Fruit fly (Drosophila melanogaster) whole organism, prepupa: Measurements from ENCODE around the gene hale.

ENCODE experiments used
- CG10631 ChIP-seq: fragments of 200-800 bp; sonication (Bioruptor generic); optimal IDR thresholded peaks from 2 replicates; lab custom pipeline; 2016; ENCODE audit warnings: missing biosample characterization, missing genetic modification characterization
- CG10669 ChIP-seq: fragments of 200-800 bp; sonication (Bioruptor generic); optimal IDR thresholded peaks from 3 replicates; lab custom pipeline; 2018; ENCODE audit warnings: missing biosample characterization, mild to moderate bottlenecking, missing genetic modification characterization, moderate library complexity
- CG11294 ChIP-seq: fragments of 200-800 bp; sonication (Bioruptor generic); IDR thresholded peaks from 2 replicates; pipeline ENCODE4 v1.3.6; 2022; ENCODE audit warnings: missing biosample characterization, missing genetic modification characterization
- CG11762 ChIP-seq: fragments of 200-800 bp; sonication (Bioruptor generic); optimal IDR thresholded peaks from 3 replicates; lab custom pipeline; 2016; ENCODE audit warnings: missing biosample characterization, missing genetic modification characterization; ENCODE audit not compliant: insufficient read depth
- CG15336 ChIP-seq: fragments of 200-800 bp; sonication (Bioruptor generic); IDR thresholded peaks from 2 replicates; pipeline ENCODE4 v1.3.6; 2022; ENCODE audit warnings: missing biosample characterization, missing genetic modification characterization
- CG3032 ChIP-seq: fragments of 200-800 bp; optimal IDR thresholded peaks from 2 replicates; lab custom pipeline; 2019; ENCODE audit warnings: missing biosample characterization, mild to moderate bottlenecking, missing genetic modification characterization, moderate library complexity
- CG31627 ChIP-seq: fragments of 200-800 bp; sonication (Bioruptor generic); optimal IDR thresholded peaks from 3 replicates; lab custom pipeline; 2016; ENCODE audit warnings: missing biosample characterization, missing genetic modification characterization
- CG34406 ChIP-seq: fragments of 200-800 bp; sonication (Bioruptor generic); optimal IDR thresholded peaks from 3 replicates; lab custom pipeline; 2016; ENCODE audit warnings: missing biosample characterization, missing genetic modification characterization
- CG3919 ChIP-seq: fragments of 200-800 bp; sonication (Bioruptor generic); optimal IDR thresholded peaks from 3 replicates; lab custom pipeline; 2016; ENCODE audit warnings: missing biosample characterization, missing genetic modification characterization
- CG4318 ChIP-seq: fragments of 200-800 bp; sonication (Bioruptor generic); optimal IDR thresholded peaks from 3 replicates; lab custom pipeline; 2017; ENCODE audit warnings: missing biosample characterization, mild to moderate bottlenecking, missing genetic modification characterization
- CG6854 ChIP-seq: fragments of 200-800 bp; sonication (Bioruptor generic); optimal IDR thresholded peaks from 2 replicates; lab custom pipeline; 2017; ENCODE audit warnings: missing biosample characterization, mild to moderate bottlenecking, missing genetic modification characterization
- CG8119 ChIP-seq: fragments of 200-800 bp; sonication (Bioruptor generic); IDR thresholded peaks from 3 replicates; pipeline ENCODE4 v1.3.6; 2022; ENCODE audit warnings: missing biosample characterization, missing genetic modification characterization
- CG8319 ChIP-seq: fragments of 200-800 bp; sonication (Bioruptor generic); optimal IDR thresholded peaks from 3 replicates; lab custom pipeline; 2016; ENCODE audit warnings: missing biosample characterization, missing genetic modification characterization
- CG8632 ChIP-seq: fragments of 200-800 bp; sonication (Bioruptor generic); optimal IDR thresholded peaks from 3 replicates; lab custom pipeline; 2016; ENCODE audit warnings: missing biosample characterization, missing genetic modification characterization
- CG9139 ChIP-seq: fragments of 200-800 bp; sonication (Bioruptor generic); optimal IDR thresholded peaks from 3 replicates; lab custom pipeline; 2017; ENCODE audit warnings: missing biosample characterization, mild to moderate bottlenecking, missing genetic modification characterization
- Eip75B ChIP-seq: fragments of 200-800 bp; sonication (Bioruptor generic); optimal IDR thresholded peaks from 3 replicates; lab custom pipeline; 2016; ENCODE audit warnings: missing biosample characterization, missing genetic modification characterization
- Eip78C ChIP-seq: fragments of 200-800 bp; sonication (Bioruptor generic); peaks from one replicate; lab custom pipeline; 2016; ENCODE audit warnings: missing biosample characterization, missing genetic modification characterization
- Eip93F ChIP-seq: fragments of 200-800 bp; sonication (Bioruptor generic); optimal IDR thresholded peaks from 2 replicates; lab custom pipeline; 2016; ENCODE audit warnings: missing biosample characterization, mild to moderate bottlenecking, missing genetic modification characterization
- Ets96B ChIP-seq: fragments of 200-800 bp; optimal IDR thresholded peaks from 2 replicates; lab custom pipeline; 2019; ENCODE audit warnings: missing biosample characterization, mild to moderate bottlenecking, missing genetic modification characterization, moderate library complexity
- Gug ChIP-seq: fragments of 200-800 bp; sonication (Bioruptor generic); IDR thresholded peaks from 2 replicates; pipeline ENCODE4 v1.3.6; 2022; ENCODE audit warnings: missing biosample characterization, missing genetic modification characterization
- Hr38 ChIP-seq: sonication (Bioruptor generic); optimal IDR thresholded peaks from 2 replicates; lab custom pipeline; 2016; ENCODE audit warnings: missing biosample characterization, missing genetic modification characterization
- Hr39 ChIP-seq: fragments of 200-800 bp; sonication (Bioruptor generic); optimal IDR thresholded peaks from 2 replicates; lab custom pipeline; 2016; ENCODE audit warnings: missing biosample characterization, missing genetic modification characterization
- OdsH ChIP-seq: fragments of 200-800 bp; sonication (Bioruptor generic); optimal IDR thresholded peaks from 3 replicates; lab custom pipeline; 2016; ENCODE audit warnings: missing biosample characterization, missing genetic modification characterization
- Smox ChIP-seq: fragments of 200-800 bp; sonication (Bioruptor generic); optimal IDR thresholded peaks from 3 replicates; lab custom pipeline; 2016; ENCODE audit warnings: missing biosample characterization, missing genetic modification characterization
- Sox14 ChIP-seq: fragments of 200-800 bp; sonication (Bioruptor generic); optimal IDR thresholded peaks from 3 replicates; lab custom pipeline; 2016; ENCODE audit warnings: missing biosample characterization, missing genetic modification characterization
- Sox15 ChIP-seq: fragments of 200-800 bp; sonication (Bioruptor generic); optimal IDR thresholded peaks from 3 replicates; lab custom pipeline; 2016; ENCODE audit warnings: missing biosample characterization, missing genetic modification characterization
- achi ChIP-seq: fragments of 200-800 bp; sonication (Bioruptor generic); optimal IDR thresholded peaks from 3 replicates; lab custom pipeline; 2016; ENCODE audit warnings: missing biosample characterization, missing genetic modification characterization
- acj6 ChIP-seq: fragments of 200-800 bp; sonication (Bioruptor generic); optimal IDR thresholded peaks from 3 replicates; lab custom pipeline; 2016; ENCODE audit warnings: missing biosample characterization, missing genetic modification characterization
- cyc ChIP-seq: fragments of 200-800 bp; sonication (Bioruptor generic); optimal IDR thresholded peaks from 3 replicates; lab custom pipeline; 2016; ENCODE audit warnings: missing biosample characterization, missing genetic modification characterization
- dsx ChIP-seq: fragments of 200-800 bp; optimal IDR thresholded peaks from 3 replicates; lab custom pipeline; 2019; ENCODE audit warnings: missing biosample characterization, mild to moderate bottlenecking, missing genetic modification characterization, moderate library complexity; ENCODE audit not compliant: poor library complexity, severe bottlenecking
- eg ChIP-seq: fragments of 200-800 bp; sonication (Bioruptor generic); IDR thresholded peaks from 3 replicates; pipeline ENCODE4 v1.3.6; 2022; ENCODE audit warnings: missing biosample characterization, missing genetic modification characterization
- net ChIP-seq: fragments of 200-800 bp; sonication (Bioruptor generic); optimal IDR thresholded peaks from 3 replicates; lab custom pipeline; 2016; ENCODE audit warnings: missing biosample characterization, missing genetic modification characterization
- pdm3 ChIP-seq: fragments of 200-800 bp; sonication (Bioruptor generic); optimal IDR thresholded peaks from 3 replicates; lab custom pipeline; 2016; ENCODE audit warnings: missing biosample characterization, missing genetic modification characterization
- salr ChIP-seq, 2 experiments: fragments of 200-800 bp; sonication (Bioruptor generic); optimal IDR thresholded peaks; 3 replicates each; lab custom pipeline; 2016 to 2018; ENCODE audit warnings: missing biosample characterization in 2 of 2, missing genetic modification characterization in 2 of 2, mild to moderate bottlenecking in 1 of 2
- topi ChIP-seq: fragments of 200-800 bp; sonication (Bioruptor generic); optimal IDR thresholded peaks from 3 replicates; lab custom pipeline; 2016; ENCODE audit warnings: missing biosample characterization, missing genetic modification characterization
- vri ChIP-seq: fragments of 200-800 bp; sonication (Bioruptor generic); optimal IDR thresholded peaks from 3 replicates; lab custom pipeline; 2016; ENCODE audit warnings: missing biosample characterization, mild to moderate bottlenecking, missing genetic modification characterization

hale gene

DNA sequence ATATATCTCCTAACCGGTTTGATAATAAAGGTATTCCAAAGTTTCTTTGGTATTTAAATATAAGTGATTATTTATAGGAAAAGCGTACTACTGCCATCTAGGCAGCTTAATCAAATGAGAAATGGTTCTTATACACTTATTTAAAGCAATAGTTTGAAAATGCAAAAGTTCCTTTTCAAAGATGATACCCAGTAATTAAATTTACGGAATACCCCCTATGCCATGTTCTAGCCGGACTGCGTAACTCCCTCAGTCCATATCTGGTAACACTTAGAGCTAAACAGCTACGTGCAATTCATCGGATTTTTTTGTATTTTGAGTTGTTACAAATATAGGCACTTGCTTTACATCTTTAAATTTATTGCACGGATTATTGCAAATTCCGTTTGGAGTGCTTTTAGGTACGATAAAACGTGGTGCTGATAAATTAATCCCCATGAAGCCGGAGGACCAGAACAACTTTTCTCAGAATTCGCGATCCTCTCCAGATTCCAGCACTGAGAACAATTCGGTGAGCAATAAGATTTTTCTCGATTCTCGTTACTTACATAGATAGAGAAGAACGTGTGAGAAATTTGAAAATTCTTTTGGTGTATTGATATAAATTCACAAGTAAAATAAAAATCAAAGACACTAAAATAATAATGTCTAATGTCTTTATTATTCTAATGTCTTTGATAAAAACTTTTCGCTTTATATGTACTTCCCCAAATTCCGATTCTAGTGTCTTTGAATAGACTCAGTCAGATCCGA, 17.0 kb upstream of the hale start, which contains the start of gene CG7668 (continued):
- peak; percentile 84 for TF ChIP-seq Gug
- TF ChIP-seq CG11762 = peak; percentile 85
- TF ChIP-seq CG6854 (GFP tag; lab: Kevin White, UChicago) = peak; percentile 75
- TF ChIP-seq CG8319 (GFP tag; lab: Kevin White, UChicago) = peak; percentile 82
- TF ChIP-seq CG3032 (tag; lab: Kevin White, UChicago) = peak; percentile 92
- TF ChIP-seq CG9139 (GFP tag; lab: Kevin White, UChicago) = peak; percentile 83
- TF ChIP-seq CG8119 (GFP tag; lab: Robert Waterston, UW) = peak; percentile 92
- TF ChIP-seq Ets96B (tag; lab: Kevin White, UChicago) = peak; percentile 93
- peak; percentile 93 for TF ChIP-seq topi (GFP tag; lab: Kevin White, UChicago)
- peak; percentile 87 for TF ChIP-seq Sox15 (GFP tag; lab: Kevin White, UChicago)
- peak; percentile 91 for TF ChIP-seq dsx
- TF ChIP-seq CG34406 (GFP tag; lab: Kevin White, UChicago) = peak; percentile 92
- TF ChIP-seq vri (GFP tag; lab: Kevin White, UChicago) = peak; percentile 86
- peak; percentile 82 for TF ChIP-seq Eip93F
- peak; percentile 92 for TF ChIP-seq CG15336 (GFP tag; lab: Robert Waterston, UW)
- peak; percentile 92 for TF ChIP-seq Smox (GFP tag; lab: Kevin White, UChicago)
- peak; percentile 90 for TF ChIP-seq CG8632 (GFP tag; lab: Kevin White, UChicago)
- TF ChIP-seq Sox14 (GFP tag; lab: Kevin White, UChicago) = peak; percentile 92
- peak; percentile 89 for TF ChIP-seq cyc
- peak; percentile 87 for TF ChIP-seq CG10669 (GFP tag; lab: Kevin White, UChicago)
- peak; percentile 92 for TF ChIP-seq Hr39 (GFP tag; lab: Kevin White, UChicago)
- peak in 1 of 2 experiments; percentile 80 for TF ChIP-seq salr (GFP tag; optimal IDR thresholded peaks at IDR 0.05; lab: Kevin White, UChicago)
- peak; percentile 92 for TF ChIP-seq pdm3
- no peak for TF ChIP-seq Hr38
- peak; percentile 92 for TF ChIP-seq Eip75B (GFP tag; lab: Kevin White, UChicago)
- TF ChIP-seq eg (GFP tag; lab: Robert Waterston, UW) = no peak; the same call in 2 of the 3 replicates
- TF ChIP-seq achi (GFP tag; lab: Kevin White, UChicago) = peak; percentile 89
- peak; percentile 94 for TF ChIP-seq acj6 (GFP tag; lab: Kevin White, UChicago)
- TF ChIP-seq OdsH (GFP tag; lab: Kevin White, UChicago) = peak; percentile 92
- TF ChIP-seq CG10631 (GFP tag; lab: Kevin White, UChicago) = peak; percentile 89
- TF ChIP-seq net (GFP tag; lab: Kevin White, UChicago) = peak; percentile 92
- peak; percentile 93 for TF ChIP-seq CG3919 (GFP tag; lab: Kevin White, UChicago)
- no peak; the same call in 1 of the 2 replicates for TF ChIP-seq CG11294 (GFP tag; lab: Robert Waterston, UW)
- peak; percentile 68 for TF ChIP-seq CG4318 (GFP tag; lab: Kevin White, UChicago)
- TF ChIP-seq CG31627 = peak; percentile 94

DNA sequence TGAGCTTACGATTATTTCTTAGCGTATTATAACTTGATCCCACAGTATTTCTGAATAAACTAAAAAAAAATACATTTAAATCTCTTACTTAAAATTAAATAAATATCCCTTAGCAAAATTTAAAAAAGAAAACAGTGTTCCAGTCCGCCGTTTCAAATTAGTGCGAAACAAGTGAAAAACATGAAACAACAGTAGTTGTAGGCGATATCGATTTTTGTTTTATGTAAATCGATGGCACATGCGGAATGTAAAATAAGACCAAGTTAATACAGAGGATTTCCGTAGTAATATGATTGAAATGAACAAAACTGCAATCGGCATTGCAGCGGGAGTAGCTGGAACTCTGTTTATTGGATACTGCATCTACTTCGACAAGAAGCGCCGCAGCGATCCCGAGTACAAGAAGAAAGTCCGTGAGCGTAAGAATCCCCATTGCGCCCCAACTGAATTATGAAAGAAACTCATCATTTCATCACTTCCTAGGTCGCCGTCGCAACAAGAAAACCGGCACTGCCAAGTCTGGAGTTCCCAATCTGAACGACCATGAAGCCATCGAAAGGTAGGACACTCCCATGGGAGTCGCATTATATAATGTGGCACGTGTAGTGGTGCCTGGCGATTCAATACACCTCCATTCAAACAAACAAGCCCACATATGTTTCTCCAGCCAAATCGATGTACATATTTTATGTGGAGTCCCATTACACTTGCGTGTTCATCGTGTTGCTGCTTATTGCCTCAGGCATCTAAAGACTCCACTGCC, 15.4 kb upstream of the hale start:
- peak; percentile 26 for TF ChIP-seq Eip78C (GFP tag; lab: Kevin White, UChicago)
- no peak for TF ChIP-seq CG9139 (GFP tag; lab: Kevin White, UChicago)
